Worm (Caenorhabditis elegans): ENCODE measurements around the gene M28.10.

M28.10 gene

ce11 chrII:10657632-10658108, 10.4 kb downstream of the M28.10 start, which contains the start of gene lact-3 (continued):
- TF ChIP-seq daf-16 (GFP tag; optimal IDR thresholded peaks at IDR 0.05): no peak
- peak; percentile 36 for TF ChIP-seq daf-16 (tag; optimal IDR thresholded peaks at IDR 0.05)
- TF ChIP-seq nhr-11 (tag; optimal IDR thresholded peaks at IDR 0.05): no peak
- no peak for TF ChIP-seq nhr-76 (tag; optimal IDR thresholded peaks at IDR 0.05)
- TF ChIP-seq vab-7 (GFP tag; IDR thresholded peaks at IDR 0.05): no peak
- no peak for TF ChIP-seq F49E8.2 (tag; optimal IDR thresholded peaks at IDR 0.05; ENCODE audit: borderline replicate concordance)
- TF ChIP-seq lin-1 (GFP tag; IDR thresholded peaks at IDR 0.05): no peak

ce11 chrII:10658576-10659256, 11.4 kb downstream of the M28.10 start, which contains the start of the genes snu-13 and rsp-7:
TSS of gene snu-13 (minus strand) at chrII:10658626.
TSS of gene rsp-7 (plus strand) at chrII:10659206.
- TF ChIP-seq ces-1 (GFP tag; optimal IDR thresholded peaks at IDR 0.05) (no peak), unc-62 (GFP tag; optimal IDR thresholded peaks at IDR 0.05 in 1 of 2) (peak in 1 of 2 experiments; percentile 12), unc-62 (tag; optimal IDR thresholded peaks at IDR 0.05) (no peak), lin-38 (GFP tag; IDR thresholded peaks at IDR 0.05) (peak; percentile 77), mes-2 (tag; optimal IDR thresholded peaks at IDR 0.05; ENCODE audit: poor library complexity, severe bottlenecking) (peak; percentile 88), daf-16 (GFP tag; optimal IDR thresholded peaks at IDR 0.05) (no peak), daf-16 (tag; optimal IDR thresholded peaks at IDR 0.05) (peak; percentile 12), F26F4.8 (GFP tag; conservative IDR thresholded peaks at IDR 0.05) (no peak), F49E8.2 (tag; optimal IDR thresholded peaks at IDR 0.05; ENCODE audit: borderline replicate concordance) (peak; percentile 7), lin-39 (tag; optimal IDR thresholded peaks at IDR 0.05) (no peak), T20F7.1 (GFP tag; optimal IDR thresholded peaks at IDR 0.05) (no peak), dmd-6 (GFP tag; IDR thresholded peaks at IDR 0.05) (peak; percentile 54), nhr-48 (tag; optimal IDR thresholded peaks at IDR 0.05) (no peak), dpl-1 (GFP tag; optimal IDR thresholded peaks at IDR 0.05) (peak; percentile 78), nhr-111 (GFP tag; optimal IDR thresholded peaks at IDR 0.05) (no peak), nhr-28 (tag; optimal IDR thresholded peaks at IDR 0.05) (peak; percentile 36), F44E2.7 (GFP tag; IDR thresholded peaks at IDR 0.05) (no peak), hif-1 (tag; optimal IDR thresholded peaks at IDR 0.05) (peak in 1 of 2 experiments; percentile 44), fos-1 (tag; optimal IDR thresholded peaks at IDR 0.05) (no peak), lin-29 (GFP tag; IDR thresholded peaks at IDR 0.05) (no peak), sdz-12 (GFP tag; optimal IDR thresholded peaks at IDR 0.05) (no peak), hlh-30 (tag; optimal IDR thresholded peaks at IDR 0.05; ENCODE audit: insufficient read depth) (peak; percentile 65), rbr-2 (tag; optimal IDR thresholded peaks at IDR 0.05) (peak; percentile 25), nhr-25 (tag; optimal IDR thresholded peaks at IDR 0.05; ENCODE audit: borderline replicate concordance, insufficient read depth) (peak; percentile 60), ceh-62 (tag; optimal IDR thresholded peaks at IDR 0.05) (no peak), nhr-237 (tag; optimal IDR thresholded peaks at IDR 0.05) (no peak), mdt-29 (GFP tag; IDR thresholded peaks at IDR 0.05) (no peak), ceh-82 (tag; optimal IDR thresholded peaks at IDR 0.05) (no peak), zfp-2 (tag; optimal IDR thresholded peaks at IDR 0.05) (peak; percentile 68), hmg-1.1 (GFP tag; IDR thresholded peaks at IDR 0.05) (0 out of 2 replicates have a peak, but pooled peaks have one; percentile 37), spr-3 (GFP tag; optimal IDR thresholded peaks at IDR 0.05) (no peak), set-16 (GFP tag; IDR thresholded peaks at IDR 0.05) (no peak), daf-12 (tag; optimal IDR thresholded peaks at IDR 0.05) (no peak), hlh-11 (tag; optimal IDR thresholded peaks at IDR 0.05) (peak; percentile 65), unc-130 (GFP tag; optimal IDR thresholded peaks at IDR 0.05) (no peak), lin-1 (GFP tag; IDR thresholded peaks at IDR 0.05) (no peak), lsy-2 (tag; optimal IDR thresholded peaks at IDR 0.05) (peak in 1 of 2 experiments; percentile 92), F37D6.2 (tag; optimal IDR thresholded peaks at IDR 0.05) (no peak), ceh-20 (GFP tag; IDR thresholded peaks at IDR 0.05) (no peak), dmd-8 (GFP tag; IDR thresholded peaks at IDR 0.05) (no peak), arid-1 (GFP tag; conservative IDR thresholded peaks at IDR 0.05) (no peak), nhr-77 (tag; optimal IDR thresholded peaks at IDR 0.05) (peak; percentile 69), lin-15B (tag; optimal IDR thresholded peaks at IDR 0.05) (no peak), cey-2 (tag; optimal IDR thresholded peaks at IDR 0.05; ENCODE audit: borderline replicate concordance, insufficient read depth) (no peak)
